Worm (Caenorhabditis elegans) whole organism, late embryonic: Measurements from ENCODE around the gene clec-186.

Source experiments
- F13H6.1 ChIP-seq: sonication (generic microtip); optimal IDR thresholded peaks from 2 replicates; lab custom pipeline; 2016; ENCODE audit warnings: missing genetic modification characterization, missing compliant biosample characterization
- K09A11.1 ChIP-seq: sonication (generic microtip); optimal IDR thresholded peaks from 2 replicates; lab custom pipeline; 2017; ENCODE audit warnings: antibody characterized with exemption, mild to moderate bottlenecking, missing genetic modification characterization, missing compliant biosample characterization; ENCODE audit not compliant: insufficient read depth
- Y22D7AL.16 ChIP-seq: sonication (generic microtip); optimal IDR thresholded peaks from 2 replicates; lab custom pipeline; 2016; ENCODE audit warnings: missing genetic modification characterization, missing compliant biosample characterization
- ama-1 ChIP-seq: fragments of 150-350 bp; optimal IDR thresholded peaks from 2 replicates; lab custom pipeline; 2014
- ceh-14 ChIP-seq: sonication (generic microtip); optimal IDR thresholded peaks from 2 replicates; lab custom pipeline; 2016; ENCODE audit warnings: missing genotype, missing genetic modification characterization, missing compliant biosample characterization
- ceh-2 ChIP-seq: sonication (generic microtip); optimal IDR thresholded peaks from 2 replicates; lab custom pipeline; 2016; ENCODE audit warnings: missing genotype, missing genetic modification characterization, missing compliant biosample characterization
- ceh-22 ChIP-seq: sonication (generic microtip); optimal IDR thresholded peaks from 2 replicates; lab custom pipeline; 2017; ENCODE audit warnings: missing biosample characterization, missing genetic modification characterization
- ceh-30 ChIP-seq: fragments of 150-350 bp; optimal IDR thresholded peaks from 2 replicates; lab custom pipeline; 2014; ENCODE audit warnings: missing biosample characterization, missing genetic modification characterization
- ceh-31 ChIP-seq: sonication (generic microtip); optimal IDR thresholded peaks from 2 replicates; lab custom pipeline; 2016; ENCODE audit warnings: missing genetic modification characterization, missing compliant biosample characterization
- ceh-34 ChIP-seq: sonication (generic microtip); optimal IDR thresholded peaks from 2 replicates; lab custom pipeline; 2016; ENCODE audit warnings: mild to moderate bottlenecking, missing genetic modification characterization, missing compliant biosample characterization
- dve-1 ChIP-seq: sonication (generic microtip); optimal IDR thresholded peaks from 2 replicates; lab custom pipeline; 2017; ENCODE audit warnings: antibody characterized with exemption, mild to moderate bottlenecking, missing genetic modification characterization, missing compliant biosample characterization
- elt-2 ChIP-seq: sonication (generic microtip); optimal IDR thresholded peaks from 2 replicates; lab custom pipeline; 2016; ENCODE audit warnings: missing genetic modification reagents, missing genetic modification characterization, missing compliant biosample characterization
- eyg-1 ChIP-seq: sonication (generic microtip); optimal IDR thresholded peaks from 2 replicates; lab custom pipeline; 2016; ENCODE audit warnings: missing genotype, missing genetic modification characterization, missing compliant biosample characterization
- fax-1 ChIP-seq: sonication (generic microtip); optimal IDR thresholded peaks from 2 replicates; lab custom pipeline; 2016; ENCODE audit warnings: missing genotype, missing genetic modification characterization, missing compliant biosample characterization
- fkh-10 ChIP-seq: fragments of 150-350 bp; optimal IDR thresholded peaks from 2 replicates; lab custom pipeline; 2014; ENCODE audit warnings: missing biosample characterization, missing genetic modification reagents, missing genetic modification characterization
- fkh-6 ChIP-seq: sonication (generic microtip); optimal IDR thresholded peaks from 2 replicates; lab custom pipeline; 2016; ENCODE audit warnings: missing genetic modification characterization, missing compliant biosample characterization
- gmeb-2 ChIP-seq: sonication (generic microtip); optimal IDR thresholded peaks from 2 replicates; lab custom pipeline; 2016; ENCODE audit warnings: missing genetic modification characterization, inconsistent platforms, missing compliant biosample characterization
- hlh-15 ChIP-seq: sonication (generic microtip); optimal IDR thresholded peaks from 2 replicates; lab custom pipeline; 2016; ENCODE audit warnings: missing genetic modification characterization, missing compliant biosample characterization
- hlh-30 ChIP-seq: sonication (generic microtip); optimal IDR thresholded peaks from 2 replicates; lab custom pipeline; 2017; ENCODE audit warnings: antibody characterized with exemption, missing genetic modification characterization, missing compliant biosample characterization; ENCODE audit not compliant: insufficient read depth
- hlh-6 ChIP-seq: sonication (generic microtip); optimal IDR thresholded peaks from 2 replicates; lab custom pipeline; 2016; ENCODE audit warnings: missing genotype, missing genetic modification characterization, missing compliant biosample characterization
- hlh-8 ChIP-seq: sonication (generic microtip); optimal IDR thresholded peaks from 2 replicates; lab custom pipeline; 2016; ENCODE audit warnings: missing genotype, missing genetic modification characterization, missing compliant biosample characterization
- madf-2 ChIP-seq: sonication (generic microtip); optimal IDR thresholded peaks from 2 replicates; lab custom pipeline; 2017; ENCODE audit warnings: missing genetic modification characterization, missing compliant biosample characterization
- mec-3 ChIP-seq: sonication (generic microtip); optimal IDR thresholded peaks from 2 replicates; lab custom pipeline; 2016; ENCODE audit warnings: borderline replicate concordance, missing genetic modification characterization, missing compliant biosample characterization
- nhr-232 ChIP-seq: sonication (generic microtip); optimal IDR thresholded peaks from 2 replicates; lab custom pipeline; 2016; ENCODE audit warnings: missing genetic modification characterization, missing compliant biosample characterization
- pha-4 ChIP-seq: fragments of 150-350 bp; optimal IDR thresholded peaks from 2 replicates; lab custom pipeline; 2018; ENCODE audit warnings: missing biosample characterization, missing genetic modification reagents, missing genetic modification characterization
- pros-1 ChIP-seq: fragments of 150-350 bp; optimal IDR thresholded peaks from 2 replicates; lab custom pipeline; 2014; ENCODE audit warnings: missing biosample characterization, missing genetic modification reagents, missing genetic modification characterization
- rnt-1 ChIP-seq: sonication (generic microtip); optimal IDR thresholded peaks from 2 replicates; lab custom pipeline; 2016; ENCODE audit warnings: missing genetic modification characterization, missing compliant biosample characterization
- sox-2 ChIP-seq: fragments of 200-800 bp; sonication (Bioruptor generic); IDR thresholded peaks from 2 replicates; pipeline ENCODE4 v1.3.6; 2022; ENCODE audit warnings: missing genetic modification reagents, missing genetic modification characterization, missing compliant biosample characterization
- sox-4 ChIP-seq: sonication (generic microtip); optimal IDR thresholded peaks from 2 replicates; lab custom pipeline; 2017; ENCODE audit warnings: mild to moderate bottlenecking, missing genetic modification characterization, inconsistent platforms, missing compliant biosample characterization
- tbx-7 ChIP-seq: sonication (generic microtip); optimal IDR thresholded peaks from 2 replicates; lab custom pipeline; 2016; ENCODE audit warnings: missing genotype, missing genetic modification characterization, missing compliant biosample characterization
- ttx-3 ChIP-seq: sonication (generic microtip); optimal IDR thresholded peaks from 2 replicates; lab custom pipeline; 2016; ENCODE audit warnings: missing genetic modification reagents, missing genetic modification characterization, missing compliant biosample characterization
- unc-3 ChIP-seq, 2 experiments: fragments of 200-800 bp in 1 of 2; sonication (Bioruptor generic) in 1 of 2; sonication (generic microtip) in 1 of 2; conservative IDR thresholded peaks in 1 of 2; optimal IDR thresholded peaks in 1 of 2; 2 replicates each; pipeline versions ENCODE4 v1.3.6 to Lab custom; 2016 to 2022; ENCODE audit warnings: missing compliant biosample characterization in 2 of 2, missing genetic modification characterization in 2 of 2, missing genetic modification reagents in 1 of 2

Gene clec-186

ce11 chrIV:12901602-12902001 lies 35.7 kb downstream of the clec-186 start:
- TF ChIP-seq ttx-3 = no peak
- peak; percentile 48 for TF ChIP-seq elt-2 (tag; lab: Kevin White, UChicago)

- TF ChIP-seq ceh-14 = no peak
- no peak for TF ChIP-seq pha-4 (tag; lab: Kevin White, UChicago)
- TF ChIP-seq sox-4 (tag; lab: Kevin White, UChicago) = no peak
- no peak for TF ChIP-seq hlh-30 (tag; lab: Kevin White, UChicago)
- no peak for TF ChIP-seq Y22D7AL.16 (tag; lab: Kevin White, UChicago)
- no peak for TF ChIP-seq hlh-6 (tag; lab: Kevin White, UChicago)
- TF ChIP-seq nhr-232 (tag; lab: Kevin White, UChicago) = no peak
- TF ChIP-seq F13H6.1 (tag; lab: Kevin White, UChicago) = no peak
- no peak for TF ChIP-seq hlh-15
- TF ChIP-seq ama-1 (lab: Kevin White, UChicago) = no peak
- TF ChIP-seq pros-1 (tag; lab: Kevin White, UChicago) = no peak
- no peak for TF ChIP-seq sox-2 (GFP tag; lab: Robert Waterston, UW)
- TF ChIP-seq madf-2 (tag; lab: Kevin White, UChicago) = no peak
- TF ChIP-seq fkh-6 (tag; lab: Kevin White, UChicago) = no peak
- TF ChIP-seq eyg-1 (tag; lab: Kevin White, UChicago) = no peak
- no peak for TF ChIP-seq K09A11.1 (tag; lab: Kevin White, UChicago)
- TF ChIP-seq gmeb-2 (tag; lab: Kevin White, UChicago) = no peak
- TF ChIP-seq unc-3 (GFP tag; conservative IDR thresholded peaks at IDR 0.05; lab: Robert Waterston, UW) = no peak
- TF ChIP-seq unc-3 (tag; optimal IDR thresholded peaks at IDR 0.05; lab: Kevin White, UChicago) = no peak
- TF ChIP-seq hlh-8 (tag; lab: Kevin White, UChicago) = no peak
- TF ChIP-seq fax-1 (tag; lab: Kevin White, UChicago) = no peak
Measured at ce11 chrIV:12902430-12903110, 36.7 kb downstream of the clec-186 start, which contains the start of gene K08D8.2. TSS of gene K08D8.2 (plus strand) at chrIV:12903060.

DNA sequence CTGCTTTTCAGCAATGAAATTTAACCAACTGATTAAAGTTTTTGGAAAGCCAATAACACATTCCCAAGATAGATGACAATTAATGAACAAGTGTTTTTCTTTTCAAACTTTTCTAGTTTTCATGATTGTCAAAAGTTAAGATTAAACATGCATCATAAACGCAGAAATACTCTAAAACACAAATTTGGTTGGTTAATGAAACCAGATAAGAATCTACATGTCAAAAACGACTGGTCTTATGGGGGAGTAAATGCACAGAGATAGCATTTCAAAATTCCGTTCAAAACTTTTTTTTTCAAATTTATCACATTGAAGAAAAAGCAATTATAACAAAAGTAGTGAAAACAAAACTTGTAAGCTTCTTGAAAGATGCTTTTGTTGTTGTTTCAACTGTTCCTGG lies 37.8 kb downstream of the clec-186 start:
- TF ChIP-seq pha-4 (tag; lab: Kevin White, UChicago) (no peak), ceh-34 (tag; lab: Kevin White, UChicago) (no peak), ceh-30 (tag; lab: Kevin White, UChicago) (no peak), fkh-10 (GFP tag; lab: Kevin White, UChicago) (no peak), K09A11.1 (tag; lab: Kevin White, UChicago) (no peak), mec-3 (tag; lab: Kevin White, UChicago) (no peak)

DNA sequence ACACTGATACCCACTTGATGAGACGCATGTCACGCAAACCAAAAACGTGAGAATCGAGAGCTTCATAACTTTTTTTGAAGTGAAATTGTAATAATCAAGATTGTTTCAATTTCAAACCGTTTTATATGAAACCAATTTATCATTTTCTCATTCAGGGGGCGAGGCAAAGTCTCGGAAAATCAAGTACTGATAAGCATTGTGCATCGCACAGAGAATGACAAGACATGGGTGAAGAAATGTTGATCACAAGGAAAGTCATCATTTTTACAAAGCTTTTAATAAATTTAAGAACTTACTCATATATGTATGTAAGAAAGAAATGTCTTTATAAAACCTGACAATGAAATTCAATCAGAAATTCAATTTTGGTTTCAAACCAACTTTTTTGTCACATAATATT lies 40.6 kb downstream of the clec-186 start, which contains the start of gene K08D8.3:
K08D8.3 (minus strand) TSS at position 131 of the 400 bp plus-strand sequence.
- no peak for TF ChIP-seq dve-1 (tag; lab: Kevin White, UChicago)
- TF ChIP-seq tbx-7 (tag; lab: Kevin White, UChicago) = no peak
- no peak for TF ChIP-seq ceh-22 (tag; lab: Kevin White, UChicago)
- no peak for TF ChIP-seq ceh-2 (tag; lab: Kevin White, UChicago)
- no peak for TF ChIP-seq ttx-3
- no peak for TF ChIP-seq sox-4 (tag; lab: Kevin White, UChicago)
- TF ChIP-seq rnt-1 (tag; lab: Kevin White, UChicago) = no peak
- TF ChIP-seq nhr-232 (tag; lab: Kevin White, UChicago) = no peak
- TF ChIP-seq Y22D7AL.16 (tag; lab: Kevin White, UChicago) = no peak
- no peak for TF ChIP-seq hlh-6 (tag; lab: Kevin White, UChicago)
- no peak for TF ChIP-seq K09A11.1 (tag; lab: Kevin White, UChicago)
- TF ChIP-seq, all 69 proteins: peak for 0

DNA sequence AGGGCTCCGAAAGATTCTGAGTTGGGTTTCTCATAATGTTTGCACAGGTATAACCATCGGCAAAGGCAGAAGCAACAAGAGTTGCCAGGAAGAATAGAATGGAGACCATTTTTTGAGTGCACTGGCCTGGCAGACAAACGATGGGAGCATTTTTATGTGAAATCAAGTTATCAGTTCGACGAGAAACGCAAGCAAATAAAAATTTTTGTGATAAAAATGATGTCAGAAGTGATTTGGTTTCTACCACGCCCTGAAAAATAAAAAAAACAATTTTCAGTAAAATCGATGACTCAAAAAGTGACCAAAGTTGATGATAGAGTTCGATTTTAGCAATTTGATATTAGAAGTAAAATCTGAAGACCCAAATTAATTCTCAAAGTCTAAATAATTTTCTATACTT lies 44.0 kb downstream of the clec-186 start, which contains the start of gene K08D8.4:
K08D8.4 (minus strand) TSS at position 128 of the 400 bp plus-strand sequence.
- TF ChIP-seq ceh-31 (tag; lab: Kevin White, UChicago) (no peak), elt-2 (tag; lab: Kevin White, UChicago) (peak; percentile 15)
